Worm (Caenorhabditis elegans) whole organism, midembryonic: ENCODE measurements around the gene lips-13.

Experiments
- T22C8.4 ChIP-seq: fragments of 200-800 bp; sonication (Bioruptor generic); IDR thresholded peaks from 2 replicates; pipeline ENCODE4 v1.3.6; 2022; ENCODE audit warnings: missing genetic modification characterization, missing compliant biosample characterization
- cog-1 ChIP-seq: sonication (generic microtip); optimal IDR thresholded peaks from 2 replicates; lab custom pipeline; 2016; ENCODE audit warnings: missing genetic modification characterization, missing compliant biosample characterization
- flt-1 ChIP-seq: fragments of 200-800 bp; sonication (Bioruptor generic); IDR thresholded peaks from 2 replicates; pipeline ENCODE4 v1.3.6; 2022; ENCODE audit warnings: missing genetic modification characterization, missing compliant biosample characterization
- klf-2 ChIP-seq: fragments of 200-800 bp; sonication (Bioruptor generic); conservative IDR thresholded peaks from 2 replicates; pipeline ENCODE4 v1.3.6; 2022; ENCODE audit warnings: missing genetic modification reagents, missing genetic modification characterization, missing compliant biosample characterization
- med-1 ChIP-seq: sonication (generic microtip); optimal IDR thresholded peaks from 2 replicates; lab custom pipeline; 2017; ENCODE audit warnings: missing genetic modification characterization, mild to moderate bottlenecking, missing compliant biosample characterization, antibody characterized with exemption, missing genetic modification reagents; ENCODE audit not compliant: insufficient read depth
- ref-1 ChIP-seq: fragments of 200-800 bp; sonication (Bioruptor generic); conservative IDR thresholded peaks from 2 replicates; pipeline ENCODE4 v1.3.6; 2022; ENCODE audit warnings: missing genetic modification reagents, missing genetic modification characterization, missing compliant biosample characterization
- tab-1 ChIP-seq: fragments of 200-800 bp; sonication (Bioruptor generic); IDR thresholded peaks from 2 replicates; pipeline ENCODE4 v1.3.6; 2022; ENCODE audit warnings: missing genetic modification characterization, missing compliant biosample characterization
- ztf-23 ChIP-seq: fragments of 200-800 bp; sonication (Bioruptor generic); IDR thresholded peaks from 2 replicates; pipeline ENCODE4 v1.3.6; 2022; ENCODE audit warnings: missing genetic modification reagents, missing genetic modification characterization, missing compliant biosample characterization
- ztf-29 ChIP-seq: fragments of 200-800 bp; sonication (Bioruptor generic); IDR thresholded peaks from 2 replicates; pipeline ENCODE4 v1.3.6; 2022; ENCODE audit warnings: missing genetic modification reagents, missing genetic modification characterization, missing compliant biosample characterization

lips-13 gene

DNA sequence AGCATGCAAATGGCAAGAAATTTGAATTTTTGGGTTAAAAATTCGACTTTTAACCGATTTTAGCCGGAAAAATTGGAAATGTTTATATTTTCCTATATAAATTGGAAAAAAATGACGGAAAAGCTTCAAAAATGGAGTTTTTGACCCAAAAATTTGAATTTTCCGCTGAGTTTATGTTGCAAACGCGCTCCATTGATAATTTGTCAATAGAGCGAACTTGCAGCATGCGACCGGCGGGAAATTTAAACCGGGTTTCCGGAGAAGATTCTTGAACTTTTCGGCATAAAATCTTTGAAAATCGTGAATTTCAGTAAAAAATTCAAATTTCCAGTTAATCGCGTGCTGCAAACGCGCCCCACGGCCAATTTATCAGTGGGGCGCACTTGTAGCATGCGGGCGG, 13.5 kb upstream of the lips-13 start:
- TF ChIP-seq ref-1 (GFP tag; lab: Robert Waterston, UW) (no peak), med-1 (GFP tag; lab: Kevin White, UChicago) (no peak), ztf-23 (GFP tag; lab: Robert Waterston, UW) (no peak), flt-1 (no peak), klf-2 (GFP tag; lab: Robert Waterston, UW) (no peak), T22C8.4 (no peak), cog-1 (tag; lab: Kevin White, UChicago) (no peak), tab-1 (GFP tag; lab: Robert Waterston, UW) (no peak)

- TF ChIP-seq klf-2 (GFP tag; lab: Robert Waterston, UW): no peak
- no peak for TF ChIP-seq T22C8.4
- TF ChIP-seq flt-1: no peak
- no peak for TF ChIP-seq cog-1 (tag; lab: Kevin White, UChicago)
- no peak for TF ChIP-seq tab-1 (GFP tag; lab: Robert Waterston, UW)
- TF ChIP-seq ztf-23 (GFP tag; lab: Robert Waterston, UW): no peak
Observed at ce11 chrII:1130241-1130640, 12.4 kb upstream of the lips-13 start.

DNA sequence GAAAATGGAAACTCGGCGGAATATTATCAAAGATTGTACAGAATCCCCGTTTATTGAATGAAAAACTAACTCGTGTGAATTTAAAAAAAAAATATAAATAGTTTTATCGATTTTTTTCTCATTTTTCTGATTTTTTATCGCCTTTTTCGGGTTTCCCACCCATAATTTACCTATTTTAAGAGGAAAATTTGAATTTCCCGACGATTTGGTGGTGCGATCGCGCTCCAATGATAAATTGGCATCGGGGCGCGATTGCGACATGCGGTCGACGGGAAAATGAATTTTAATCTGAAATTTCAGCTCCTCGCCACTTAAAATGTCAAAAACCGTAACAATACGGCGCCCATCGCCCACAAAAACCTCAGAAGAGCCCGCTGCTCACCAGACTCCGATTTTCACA, 9.8 kb upstream of the lips-13 start, which contains the start of gene taf-6.1:
Gene taf-6.1 (plus strand): TSS at position 301 of the 400 bp plus-strand sequence.
- TF ChIP-seq klf-2 (GFP tag; lab: Robert Waterston, UW): no peak
- TF ChIP-seq flt-1: no peak
- TF ChIP-seq T22C8.4: no peak
- no peak for TF ChIP-seq cog-1 (tag; lab: Kevin White, UChicago)
- no peak for TF ChIP-seq ref-1 (GFP tag; lab: Robert Waterston, UW)
- no peak for TF ChIP-seq ztf-23 (GFP tag; lab: Robert Waterston, UW)
- no peak for TF ChIP-seq tab-1 (GFP tag; lab: Robert Waterston, UW)
- no peak for TF ChIP-seq ztf-29 (GFP tag; lab: Robert Waterston, UW)
- no peak for TF ChIP-seq med-1 (GFP tag; lab: Kevin White, UChicago)

- TF ChIP-seq flt-1 (no peak), ztf-23 (GFP tag; lab: Robert Waterston, UW) (no peak), klf-2 (GFP tag; lab: Robert Waterston, UW) (no peak), cog-1 (tag; lab: Kevin White, UChicago) (no peak)
Observed at ce11 chrII:1126472-1126871, 8.6 kb upstream of the lips-13 start.

DNA sequence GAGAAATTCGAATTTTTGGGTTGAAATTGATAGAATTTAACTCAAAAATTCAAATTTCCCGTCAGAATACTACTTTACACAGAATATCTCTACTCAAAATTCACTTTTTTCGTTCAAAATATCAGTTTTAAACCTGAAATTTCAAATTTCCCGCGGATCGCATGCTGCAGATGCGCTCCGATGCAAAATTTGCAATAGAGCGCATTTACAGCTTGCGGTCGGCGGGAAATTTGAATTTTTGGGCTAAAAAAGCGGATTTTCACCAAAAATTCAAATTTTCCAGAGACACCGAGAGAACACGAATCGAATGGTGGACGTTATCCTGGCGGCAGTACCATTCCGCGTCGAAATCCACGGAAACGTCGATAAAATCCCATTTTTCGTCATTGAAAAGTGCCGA, 6.9 kb upstream of the lips-13 start:
- TF ChIP-seq klf-2 (GFP tag; lab: Robert Waterston, UW) (no peak), T22C8.4 (no peak), ztf-23 (GFP tag; lab: Robert Waterston, UW) (no peak), ztf-29 (GFP tag; lab: Robert Waterston, UW) (no peak), tab-1 (GFP tag; lab: Robert Waterston, UW) (no peak), ref-1 (GFP tag; lab: Robert Waterston, UW) (no peak), med-1 (GFP tag; lab: Kevin White, UChicago) (no peak), cog-1 (tag; lab: Kevin White, UChicago) (no peak), flt-1 (no peak)

ce11 chrII:1123208-1123607, 5.4 kb upstream of the lips-13 start, which contains the start of the genes sut-1 and eri-3:
Gene sut-1, minus strand, starts transcription at chrII:1123265.
Gene eri-3, plus strand, starts transcription at chrII:1123534.
- no peak for TF ChIP-seq ztf-29 (GFP tag; lab: Robert Waterston, UW)
- TF ChIP-seq ztf-23 (GFP tag; lab: Robert Waterston, UW): no peak
- TF ChIP-seq klf-2 (GFP tag; lab: Robert Waterston, UW): no peak
- no peak for TF ChIP-seq tab-1 (GFP tag; lab: Robert Waterston, UW)
- TF ChIP-seq ref-1 (GFP tag; lab: Robert Waterston, UW): no peak
- TF ChIP-seq cog-1 (tag; lab: Kevin White, UChicago): no peak
- TF ChIP-seq flt-1: no peak
- no peak for TF ChIP-seq med-1 (GFP tag; lab: Kevin White, UChicago)
- no peak for TF ChIP-seq T22C8.4

ce11 chrII:1116521-1116920, 1.3 kb downstream of the lips-13 start:
- TF ChIP-seq flt-1 (no peak), cog-1 (tag; lab: Kevin White, UChicago) (no peak), ref-1 (GFP tag; lab: Robert Waterston, UW) (no peak), ztf-23 (GFP tag; lab: Robert Waterston, UW) (no peak), med-1 (GFP tag; lab: Kevin White, UChicago) (no peak), tab-1 (GFP tag; lab: Robert Waterston, UW) (no peak), klf-2 (GFP tag; lab: Robert Waterston, UW) (no peak), ztf-29 (GFP tag; lab: Robert Waterston, UW) (no peak), T22C8.4 (no peak)

DNA sequence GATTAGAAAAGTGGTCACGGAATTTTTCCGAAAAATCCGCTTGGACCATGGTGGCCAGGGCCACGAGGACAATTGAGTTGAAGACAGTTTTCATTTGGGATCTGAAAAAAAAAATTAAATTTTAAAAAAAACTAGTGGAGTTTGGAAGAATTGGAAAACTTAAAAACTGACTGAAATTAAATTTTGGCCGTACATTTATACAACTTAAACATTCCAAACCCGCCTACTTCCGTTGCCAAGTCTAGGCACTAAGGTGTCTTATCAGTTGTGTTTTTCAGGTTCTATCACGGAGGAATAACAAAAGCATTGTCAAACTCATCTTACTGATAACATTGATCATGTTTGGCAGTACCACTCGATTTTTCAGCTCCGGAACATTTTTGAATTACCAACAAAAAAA, 3.7 kb downstream of the lips-13 start, which contains the start of gene lips-12:
Gene lips-12 (minus strand): TSS at position 101 of the 400 bp plus-strand sequence.
- TF ChIP-seq cog-1 (tag; lab: Kevin White, UChicago) (no peak), tab-1 (GFP tag; lab: Robert Waterston, UW) (no peak), ztf-23 (GFP tag; lab: Robert Waterston, UW) (no peak)

DNA sequence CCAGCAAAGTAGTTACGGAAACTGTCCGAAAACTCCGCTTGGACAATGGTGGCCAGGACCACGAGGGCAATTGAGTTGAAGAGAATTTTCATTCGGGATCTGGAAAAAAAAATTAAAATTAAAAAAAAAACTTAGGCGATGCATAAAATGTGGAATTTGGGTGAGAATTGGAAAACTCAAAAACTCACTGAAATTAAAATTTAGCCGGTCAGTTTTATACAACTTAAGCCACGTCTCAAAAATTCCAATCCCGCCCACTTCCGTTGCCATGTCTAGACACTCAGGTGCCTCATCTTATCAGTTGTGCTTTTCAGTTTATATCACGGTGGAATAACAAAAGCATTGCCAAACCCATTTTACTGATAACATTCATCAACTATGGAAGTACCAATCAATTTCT, 6.9 kb downstream of the lips-13 start, which contains the start of gene lips-11:
Gene lips-11 (minus strand): TSS at position 101 of the 400 bp plus-strand sequence.
- no peak for TF ChIP-seq ref-1 (GFP tag; lab: Robert Waterston, UW)
- TF ChIP-seq ztf-29 (GFP tag; lab: Robert Waterston, UW): no peak

DNA sequence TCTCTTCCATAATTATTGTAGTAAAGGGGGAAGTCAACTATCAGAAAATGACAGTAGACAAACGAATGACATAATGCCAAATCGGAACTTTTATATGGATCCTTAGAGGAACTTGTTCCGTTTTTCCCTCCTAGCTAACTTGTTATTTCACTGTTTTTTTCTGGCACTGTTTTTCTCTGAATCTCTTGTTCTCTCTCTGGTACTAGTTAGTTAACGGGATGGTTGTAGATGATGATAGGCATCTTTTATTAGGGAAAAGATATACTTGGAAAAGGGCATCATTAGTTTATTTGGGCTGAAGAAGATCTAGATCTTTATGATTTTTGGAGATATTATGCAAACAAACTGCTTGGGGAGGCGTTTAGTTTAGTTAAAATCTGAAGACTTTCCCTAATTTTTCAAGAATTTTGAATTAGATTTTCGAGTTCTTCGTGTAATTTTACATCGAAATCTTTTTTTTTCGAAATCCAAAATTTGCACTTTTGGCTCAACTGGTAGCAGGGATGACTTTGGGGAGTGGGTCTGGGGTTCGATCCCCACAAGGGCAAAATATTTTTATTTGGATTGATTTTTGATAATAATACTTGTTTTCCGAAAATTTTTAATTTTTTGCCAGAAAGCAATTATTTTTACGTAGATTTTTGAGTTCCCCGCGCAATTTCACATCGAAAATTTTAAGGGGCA, 10.8 kb downstream of the lips-13 start, which contains the start of gene col-40:
Gene col-40 (minus strand): TSS at position 51 of the 684 bp plus-strand sequence.
- TF ChIP-seq ref-1 (GFP tag; lab: Robert Waterston, UW) (no peak), ztf-23 (GFP tag; lab: Robert Waterston, UW) (no peak), tab-1 (GFP tag; lab: Robert Waterston, UW) (no peak), flt-1 (no peak), ztf-29 (GFP tag; lab: Robert Waterston, UW) (no peak), klf-2 (GFP tag; lab: Robert Waterston, UW) (no peak), med-1 (GFP tag; lab: Kevin White, UChicago) (no peak), cog-1 (tag; lab: Kevin White, UChicago) (no peak), T22C8.4 (no peak)
